Fruit fly (Drosophila melanogaster): ENCODE data around the gene Cnep1r1.

- TF ChIP-seq CG6276 (GFP tag; optimal IDR thresholded peaks at IDR 0.05) (no peak), Lpt (GFP tag; optimal IDR thresholded peaks at IDR 0.05) (no peak), CG32006 (GFP tag; optimal IDR thresholded peaks at IDR 0.05) (no peak), CG8632 (GFP tag; optimal IDR thresholded peaks at IDR 0.05) (no peak), CG6808 (GFP tag; optimal IDR thresholded peaks at IDR 0.05) (no peak), Hr4 (GFP tag; optimal IDR thresholded peaks at IDR 0.05) (no peak)
Measured at dm6 chrX:22945021-22945420, at the start of gene Cnep1r1.
